Worm (Caenorhabditis elegans) whole organism, L2 larva: ENCODE data around the gene T16G1.7.
A peak's percentile ranks its signal among the peaks of the same experiment; 100 is the strongest.

Source experiments
- C34F6.9 ChIP-seq: fragments of 150-350 bp; optimal IDR thresholded peaks from 2 replicates; lab custom pipeline; 2014; ENCODE audit warnings: missing biosample characterization, missing genetic modification characterization
- F13H6.1 ChIP-seq: sonication (generic microtip); optimal IDR thresholded peaks from 2 replicates; lab custom pipeline; 2016; ENCODE audit warnings: missing genetic modification characterization, missing compliant biosample characterization
- Y55F3AM.14 ChIP-seq: fragments of 200-800 bp; sonication (Bioruptor generic); optimal IDR thresholded peaks from 2 replicates; lab custom pipeline; 2018; ENCODE audit warnings: mild to moderate bottlenecking, missing genetic modification characterization, missing compliant biosample characterization
- ZK546.5 ChIP-seq: sonication (generic microtip); optimal IDR thresholded peaks from 2 replicates; lab custom pipeline; 2017; ENCODE audit warnings: missing biosample characterization, missing genetic modification characterization
- alr-1 ChIP-seq: fragments of 150-350 bp; optimal IDR thresholded peaks from 2 replicates; lab custom pipeline; 2014; ENCODE audit warnings: missing biosample characterization, missing genetic modification characterization
- aly-2 ChIP-seq: fragments of 150-350 bp; optimal IDR thresholded peaks from 2 replicates; lab custom pipeline; 2014; ENCODE audit warnings: missing biosample characterization, missing genetic modification characterization
- blmp-1 ChIP-seq: sonication (generic microtip); optimal IDR thresholded peaks from 2 replicates; lab custom pipeline; 2017; ENCODE audit warnings: missing genetic modification characterization, mild to moderate bottlenecking, missing compliant biosample characterization, antibody characterized with exemption, moderate library complexity; ENCODE audit not compliant: insufficient read depth
- ceh-16 ChIP-seq: fragments of 150-350 bp; optimal IDR thresholded peaks from 2 replicates; lab custom pipeline; 2014; ENCODE audit warnings: missing biosample characterization, missing genetic modification characterization
- ceh-82 ChIP-seq: fragments of 150-350 bp; optimal IDR thresholded peaks from 2 replicates; lab custom pipeline; 2014; ENCODE audit warnings: missing biosample characterization, missing genetic modification characterization
- crh-2 ChIP-seq: sonication (generic microtip); optimal IDR thresholded peaks from 2 replicates; lab custom pipeline; 2017; ENCODE audit warnings: missing biosample characterization, missing genetic modification characterization
- dmd-4 ChIP-seq: sonication (generic microtip); optimal IDR thresholded peaks from 2 replicates; lab custom pipeline; 2017; ENCODE audit warnings: missing biosample characterization, missing genetic modification characterization
- elt-1 ChIP-seq: fragments of 150-350 bp; optimal IDR thresholded peaks from 2 replicates; lab custom pipeline; 2014; ENCODE audit warnings: missing biosample characterization, missing genetic modification characterization
- elt-3 ChIP-seq: sonication (generic microtip); optimal IDR thresholded peaks from 2 replicates; lab custom pipeline; 2017; ENCODE audit warnings: missing biosample characterization, missing genetic modification characterization
- fos-1 ChIP-seq: fragments of 150-350 bp; optimal IDR thresholded peaks from 2 replicates; lab custom pipeline; 2014; ENCODE audit warnings: missing biosample characterization, missing genetic modification characterization
- gmeb-1 ChIP-seq: fragments of 150-350 bp; optimal IDR thresholded peaks from 2 replicates; lab custom pipeline; 2014; ENCODE audit warnings: missing biosample characterization, missing genetic modification characterization
- lin-11 ChIP-seq: fragments of 150-350 bp; sonication (generic microtip); optimal IDR thresholded peaks from 2 replicates; lab custom pipeline; 2014; ENCODE audit warnings: missing biosample characterization, missing genetic modification characterization, inconsistent platforms, mixed read lengths
- lin-13 ChIP-seq: fragments of 150-350 bp; optimal IDR thresholded peaks from 2 replicates; lab custom pipeline; 2014; ENCODE audit warnings: missing biosample characterization, missing genetic modification reagents, missing genetic modification characterization
- lsy-2 ChIP-seq, 2 experiments: fragments of 150-350 bp in 1 of 2; sonication (generic microtip) in 1 of 2; optimal IDR thresholded peaks; 2 replicates each; lab custom pipeline; 2014 to 2017; ENCODE audit warnings: missing biosample characterization in 2 of 2, missing genetic modification characterization in 2 of 2
- mab-5 ChIP-seq: fragments of 150-350 bp; optimal IDR thresholded peaks from 2 replicates; lab custom pipeline; 2014; ENCODE audit warnings: missing biosample characterization, missing genetic modification characterization
- mbf-1 ChIP-seq: sonication (generic microtip); optimal IDR thresholded peaks from 2 replicates; lab custom pipeline; 2017; ENCODE audit warnings: missing biosample characterization, missing genetic modification characterization
- mdl-1 ChIP-seq, 2 experiments: fragments of 150-350 bp in 1 of 2; sonication (generic microtip) in 1 of 2; optimal IDR thresholded peaks; 2 replicates each; lab custom pipeline; 2017; ENCODE audit warnings: missing biosample characterization in 2 of 2, missing genetic modification characterization in 2 of 2
- nhr-11 ChIP-seq: fragments of 150-350 bp; optimal IDR thresholded peaks from 2 replicates; lab custom pipeline; 2014; ENCODE audit warnings: missing biosample characterization, missing genetic modification characterization
- nhr-12 ChIP-seq: fragments of 150-350 bp; optimal IDR thresholded peaks from 2 replicates; lab custom pipeline; 2014; ENCODE audit warnings: missing biosample characterization, missing genetic modification characterization
- nhr-129 ChIP-seq: fragments of 150-350 bp; optimal IDR thresholded peaks from 2 replicates; lab custom pipeline; 2014; ENCODE audit warnings: missing biosample characterization, missing genetic modification characterization
- nhr-21 ChIP-seq: fragments of 150-350 bp; optimal IDR thresholded peaks from 2 replicates; lab custom pipeline; 2014; ENCODE audit warnings: missing biosample characterization, missing genetic modification characterization
- nhr-23 ChIP-seq: fragments of 150-350 bp; optimal IDR thresholded peaks from 2 replicates; lab custom pipeline; 2014; ENCODE audit warnings: missing biosample characterization, missing genetic modification reagents, missing genetic modification characterization
- nhr-237 ChIP-seq: fragments of 150-350 bp; optimal IDR thresholded peaks from 2 replicates; lab custom pipeline; 2014; ENCODE audit warnings: missing biosample characterization, missing genetic modification characterization
- nhr-6 ChIP-seq: fragments of 150-350 bp; optimal IDR thresholded peaks from 2 replicates; lab custom pipeline; 2014; ENCODE audit warnings: missing biosample characterization, missing genetic modification characterization
- nhr-77 ChIP-seq: fragments of 150-350 bp; optimal IDR thresholded peaks from 2 replicates; lab custom pipeline; 2014; ENCODE audit warnings: missing biosample characterization, missing genetic modification characterization
- sem-4 ChIP-seq: fragments of 150-350 bp; optimal IDR thresholded peaks from 2 replicates; lab custom pipeline; 2014; ENCODE audit warnings: missing biosample characterization, missing genetic modification reagents, missing genetic modification characterization
- skn-1 ChIP-seq: sonication (generic microtip); optimal IDR thresholded peaks from 2 replicates; lab custom pipeline; 2017; ENCODE audit warnings: missing biosample characterization, missing genetic modification characterization
- sma-3 ChIP-seq: sonication (generic microtip); optimal IDR thresholded peaks from 2 replicates; lab custom pipeline; 2016; ENCODE audit warnings: missing genetic modification reagents, missing genetic modification characterization, missing compliant biosample characterization
- sma-9 ChIP-seq, 2 experiments: fragments of 150-350 bp in 1 of 2; sonication (generic microtip) in 1 of 2; optimal IDR thresholded peaks; 2 replicates each; lab custom pipeline; 2014 to 2016; ENCODE audit warnings: missing genetic modification characterization in 2 of 2, mild to moderate bottlenecking in 1 of 2, missing biosample characterization in 1 of 2, missing compliant biosample characterization in 1 of 2, missing genetic modification reagents in 1 of 2, moderate library complexity in 1 of 2
- snpc-4 ChIP-seq: fragments of 150-350 bp; optimal IDR thresholded peaks from 2 replicates; lab custom pipeline; 2014; ENCODE audit warnings: missing biosample characterization, missing genetic modification characterization
- unc-39 ChIP-seq: fragments of 150-350 bp; optimal IDR thresholded peaks from 2 replicates; lab custom pipeline; 2014; ENCODE audit warnings: missing biosample characterization, missing genetic modification characterization
- unc-55 ChIP-seq: fragments of 150-350 bp; sonication (generic microtip); optimal IDR thresholded peaks from 3 replicates; lab custom pipeline; 2014; ENCODE audit warnings: missing biosample characterization, missing genetic modification reagents, missing genetic modification characterization
- unc-62 ChIP-seq: fragments of 150-350 bp; optimal IDR thresholded peaks from 2 replicates; lab custom pipeline; 2014; ENCODE audit warnings: missing biosample characterization, missing genetic modification reagents, missing genetic modification characterization
- zag-1 ChIP-seq: fragments of 150-350 bp; optimal IDR thresholded peaks from 2 replicates; lab custom pipeline; 2014; ENCODE audit warnings: missing biosample characterization, missing genetic modification characterization
- ztf-1 ChIP-seq: fragments of 200-800 bp; sonication (Bioruptor generic); conservative IDR thresholded peaks from 2 replicates; pipeline ENCODE4 v1.3.6; 2022; ENCODE audit warnings: missing genetic modification characterization, missing compliant biosample characterization
- ztf-11 ChIP-seq: sonication (generic microtip); optimal IDR thresholded peaks from 2 replicates; lab custom pipeline; 2017; ENCODE audit warnings: missing biosample characterization, missing genetic modification characterization
- ztf-4 ChIP-seq: fragments of 150-350 bp; optimal IDR thresholded peaks from 2 replicates; lab custom pipeline; 2014; ENCODE audit warnings: missing biosample characterization, missing genetic modification characterization

The T16G1.7 gene

DNA sequence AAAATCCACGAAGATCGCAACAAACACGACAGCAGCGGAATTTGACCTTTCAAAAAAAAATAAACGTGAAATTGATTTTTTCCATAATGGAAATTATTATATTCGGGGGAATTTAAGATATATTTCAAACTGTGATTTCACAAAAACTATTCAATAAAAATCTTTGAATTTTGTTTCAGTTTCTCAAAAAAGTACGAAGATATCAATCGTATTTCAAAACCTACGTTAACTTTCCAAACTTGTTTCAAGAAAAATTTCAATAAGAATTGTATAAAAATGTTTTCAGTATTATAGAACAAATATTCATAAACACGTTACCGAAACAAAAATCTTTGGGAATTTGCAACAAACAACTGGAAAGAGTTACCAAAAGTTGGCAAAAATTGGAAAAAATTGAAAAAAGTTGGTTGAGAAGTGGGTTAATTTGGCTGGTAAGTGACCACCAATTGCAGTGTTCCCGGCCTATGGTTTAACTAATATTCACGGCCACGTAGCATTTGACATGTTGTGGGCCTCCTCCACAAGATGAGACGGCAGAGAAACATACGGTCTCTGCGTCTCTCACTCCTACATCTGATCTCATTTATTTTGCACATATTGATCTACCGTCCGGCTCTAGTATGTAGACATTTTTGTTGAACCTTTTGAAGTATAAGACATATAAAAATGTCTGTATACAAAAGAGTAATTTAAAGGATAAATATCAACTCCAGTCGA lies 16.1 kb upstream of the T16G1.7 start, which contains the start of the genes T16G1.9 and T16G1.18:
TSS of gene T16G1.9 (minus strand) at position 51 of the 717 bp plus-strand sequence.
TSS of gene T16G1.18 (plus strand) at position 493 of the 717 bp plus-strand sequence.
- TF ChIP-seq crh-2 (tag; lab: Kevin White, UChicago) (peak; percentile 90), elt-3 (tag; lab: Kevin White, UChicago) (no peak), ztf-11 (tag; lab: Kevin White, UChicago) (no peak), fos-1 (tag; lab: Kevin White, UChicago) (peak; percentile 40), ZK546.5 (no peak), lin-11 (tag; lab: Kevin White, UChicago) (no peak), aly-2 (tag; lab: Kevin White, UChicago) (no peak), gmeb-1 (peak; percentile 34), alr-1 (no peak), dmd-4 (no peak), lsy-2 (tag; optimal IDR thresholded peaks at IDR 0.05; lab: Kevin White, UChicago) (peak in 1 of 2 experiments; percentile 70), nhr-6 (tag; lab: Kevin White, UChicago) (no peak), mdl-1 (tag; optimal IDR thresholded peaks at IDR 0.05; lab: Kevin White, UChicago) (no peak), nhr-129 (tag; lab: Kevin White, UChicago) (peak; percentile 48), ztf-4 (tag; lab: Kevin White, UChicago) (no peak), mab-5 (tag; lab: Kevin White, UChicago) (no peak), snpc-4 (peak; percentile 28), nhr-237 (no peak), F13H6.1 (tag; lab: Kevin White, UChicago) (peak; percentile 46), ceh-16 (tag; lab: Kevin White, UChicago) (no peak), nhr-12 (tag; lab: Kevin White, UChicago) (no peak), ceh-82 (tag; lab: Kevin White, UChicago) (no peak), lin-13 (GFP tag; lab: Kevin White, UChicago) (peak; percentile 9), C34F6.9 (tag; lab: Kevin White, UChicago) (peak; percentile 67), sma-9 (GFP tag; optimal IDR thresholded peaks at IDR 0.05; lab: Kevin White, UChicago) (no peak), sma-9 (tag; optimal IDR thresholded peaks at IDR 0.05; lab: Kevin White, UChicago) (no peak), unc-55 (GFP tag; lab: Kevin White, UChicago) (peak; percentile 55)

ce11 chrV:12949607-12950006 lies 14.7 kb upstream of the T16G1.7 start, which contains the start of gene T16G1.13:
TSS of gene T16G1.13 (plus strand) at chrV:12949907.
- TF ChIP-seq nhr-129 (tag; lab: Kevin White, UChicago) (no peak), blmp-1 (tag; lab: Kevin White, UChicago) (no peak), alr-1 (no peak), crh-2 (tag; lab: Kevin White, UChicago) (no peak), lsy-2 (tag; optimal IDR thresholded peaks at IDR 0.05; lab: Kevin White, UChicago) (no peak), lin-13 (GFP tag; lab: Kevin White, UChicago) (no peak), unc-39 (tag; lab: Kevin White, UChicago) (no peak), nhr-23 (tag; lab: Kevin White, UChicago) (no peak), Y55F3AM.14 (GFP tag; lab: Kevin White, UChicago) (no peak)

ce11 chrV:12944775-12945174 lies 9.9 kb upstream of the T16G1.7 start, which contains the start of gene grl-2:
TSS of gene grl-2 (plus strand) at chrV:12945075.
- TF ChIP-seq gmeb-1 (no peak), nhr-12 (tag; lab: Kevin White, UChicago) (no peak), nhr-11 (no peak), nhr-129 (tag; lab: Kevin White, UChicago) (no peak), mbf-1 (no peak), lin-11 (tag; lab: Kevin White, UChicago) (no peak), lin-13 (GFP tag; lab: Kevin White, UChicago) (no peak), ztf-1 (GFP tag; lab: Robert Waterston, UW) (no peak), lsy-2 (tag; optimal IDR thresholded peaks at IDR 0.05; lab: Kevin White, UChicago) (no peak), crh-2 (tag; lab: Kevin White, UChicago) (no peak), nhr-23 (tag; lab: Kevin White, UChicago) (no peak), unc-39 (tag; lab: Kevin White, UChicago) (no peak), nhr-6 (tag; lab: Kevin White, UChicago) (no peak), snpc-4 (no peak), ztf-4 (tag; lab: Kevin White, UChicago) (no peak)

ce11 chrV:12944229-12944628 lies 9.3 kb upstream of the T16G1.7 start, which contains the start of gene T16G1.3:
TSS of gene T16G1.3 (minus strand) at chrV:12944329.
- TF ChIP-seq nhr-21, result no peak
- TF ChIP-seq C34F6.9 (tag; lab: Kevin White, UChicago), result no peak
- no peak for TF ChIP-seq zag-1
- no peak for TF ChIP-seq elt-1 (tag; lab: Kevin White, UChicago)
- TF ChIP-seq ztf-4 (tag; lab: Kevin White, UChicago), result no peak
- TF ChIP-seq sma-3, result no peak
- no peak for TF ChIP-seq ceh-82 (tag; lab: Kevin White, UChicago)
- TF ChIP-seq sem-4 (tag; lab: Kevin White, UChicago), result no peak
- TF ChIP-seq lin-11 (tag; lab: Kevin White, UChicago), result no peak
- no peak for TF ChIP-seq dmd-4
- no peak for TF ChIP-seq nhr-77 (tag; lab: Kevin White, UChicago)
- TF ChIP-seq alr-1, result no peak
- no peak for TF ChIP-seq crh-2 (tag; lab: Kevin White, UChicago)
- TF ChIP-seq unc-62 (GFP tag; lab: Kevin White, UChicago), result no peak
- no peak for TF ChIP-seq ztf-11 (tag; lab: Kevin White, UChicago)
- TF ChIP-seq nhr-23 (tag; lab: Kevin White, UChicago), result no peak
- TF ChIP-seq skn-1 (tag; lab: Kevin White, UChicago), result no peak
- TF ChIP-seq aly-2 (tag; lab: Kevin White, UChicago), result no peak
- TF ChIP-seq snpc-4, result no peak
- TF ChIP-seq nhr-237, result no peak
